Worm (Caenorhabditis elegans): Measurements from ENCODE around the gene fbxb-34.
"Not testable (repeated sequence)": the region's sequence is repeated elsewhere in the genome, so short reads cannot be mapped to it uniquely, and the experiment has no call there.

DNA sequence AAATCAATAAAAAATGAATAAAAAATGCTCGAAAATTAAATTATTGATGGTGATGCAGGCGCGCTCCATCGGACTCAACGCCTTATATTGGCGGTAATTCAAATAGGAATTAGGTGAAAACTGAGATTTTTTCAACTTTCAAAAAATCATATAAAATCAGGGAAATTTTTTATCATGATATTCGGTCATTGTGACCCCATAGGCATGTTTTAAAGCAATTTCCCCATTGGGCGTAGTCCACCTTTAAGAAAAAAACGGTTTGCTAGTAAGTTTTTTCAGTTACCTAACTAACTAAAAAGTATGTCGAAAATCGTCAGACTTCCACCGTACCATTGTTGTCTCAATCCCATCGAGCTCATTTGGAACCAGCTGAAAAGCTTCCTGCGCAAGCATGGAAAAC is 5.6 kb downstream of the fbxb-34 start, which contains the start of gene W08F4.1:
- TF ChIP-seq tbx-8 (GFP tag; optimal IDR thresholded peaks at IDR 0.05); ztf-11 (tag; optimal IDR thresholded peaks at IDR 0.05); zip-8 (tag; optimal IDR thresholded peaks at IDR 0.05); unc-62 (GFP tag; optimal IDR thresholded peaks at IDR 0.05); mep-1 (tag; optimal IDR thresholded peaks at IDR 0.05); unc-39 (tag; optimal IDR thresholded peaks at IDR 0.05); ces-1 (GFP tag; optimal IDR thresholded peaks at IDR 0.05); snpc-4 (tag; optimal IDR thresholded peaks at IDR 0.05): not testable (repeated sequence)

Measured in whole organism, mixed stage, embryonic.